Fruit fly (Drosophila melanogaster) whole organism, wandering third instar larva: ENCODE measurements around the gene mura.
A peak's percentile ranks its signal among the peaks of the same experiment; 100 is the strongest.

Experiments used
- Abd-B ChIP-seq: fragments of >200 bp; optimal IDR thresholded peaks from 2 replicates; lab custom pipeline; 2017; ENCODE audit warnings: missing biosample characterization, missing genetic modification characterization
- CG32264 ChIP-seq: fragments of 200-800 bp; sonication (Bioruptor generic); optimal IDR thresholded peaks from 2 replicates; lab custom pipeline; 2016; ENCODE audit warnings: missing biosample characterization, missing genetic modification characterization
- CG9705 ChIP-seq: fragments of 200-800 bp; sonication (Bioruptor generic); optimal IDR thresholded peaks from 2 replicates; lab custom pipeline; 2018; ENCODE audit warnings: missing biosample characterization, mild to moderate bottlenecking, missing genetic modification characterization
- CrebA ChIP-seq: fragments of 200-800 bp; sonication (Bioruptor generic); optimal IDR thresholded peaks from 2 replicates; lab custom pipeline; 2016; ENCODE audit warnings: missing biosample characterization, mild to moderate bottlenecking, missing genetic modification characterization, borderline replicate concordance
- Dfd ChIP-seq: fragments of >200 bp; optimal IDR thresholded peaks from 2 replicates; lab custom pipeline; 2017; ENCODE audit warnings: missing biosample characterization, missing genetic modification characterization
- Dif ChIP-seq: fragments of 200-275, 200-300 bp; sonication (Bioruptor generic); optimal IDR thresholded peaks from 2 replicates; lab custom pipeline; 2018; ENCODE audit warnings: missing biosample characterization, missing genetic modification characterization; ENCODE audit not compliant: partially characterized antibody
- GATAd ChIP-seq: sonication (Bioruptor generic); optimal IDR thresholded peaks from 2 replicates; lab custom pipeline; 2016; ENCODE audit warnings: missing biosample characterization, missing genetic modification characterization
- HLH106 ChIP-seq: fragments of 200-800 bp; optimal IDR thresholded peaks from 3 replicates; lab custom pipeline; 2019; ENCODE audit warnings: missing biosample characterization, mild to moderate bottlenecking, missing genetic modification characterization, moderate library complexity
- Hnf4 ChIP-seq: fragments of 200-800 bp; sonication (Bioruptor generic); optimal IDR thresholded peaks from 2 replicates; lab custom pipeline; 2016; ENCODE audit warnings: missing biosample characterization, mild to moderate bottlenecking, missing genetic modification characterization
- Hr78 ChIP-seq: fragments of >200 bp; optimal IDR thresholded peaks from 2 replicates; lab custom pipeline; 2017; ENCODE audit warnings: missing biosample characterization, missing genetic modification characterization
- Hr83 ChIP-seq: fragments of 200-300 bp; sonication (Bioruptor generic); optimal IDR thresholded peaks from 2 replicates; lab custom pipeline; 2016; ENCODE audit warnings: missing biosample characterization, mild to moderate bottlenecking, missing genetic modification characterization, moderate library complexity; ENCODE audit not compliant: poor library complexity, severe bottlenecking
- Jra ChIP-seq: sonication (Bioruptor generic); optimal IDR thresholded peaks from 2 replicates; lab custom pipeline; 2016; ENCODE audit warnings: missing biosample characterization, missing genetic modification characterization
- Mio ChIP-seq: sonication (Bioruptor generic); optimal IDR thresholded peaks from 2 replicates; lab custom pipeline; 2016; ENCODE audit warnings: missing biosample characterization, missing genetic modification characterization
- Myc ChIP-seq: fragments of >200 bp; optimal IDR thresholded peaks from 2 replicates; lab custom pipeline; 2017
- N ChIP-seq: fragments of >200 bp; optimal IDR thresholded peaks from 2 replicates; lab custom pipeline; 2018; ENCODE audit warnings: missing biosample characterization, missing external identifiers, missing genetic modification characterization
- OdsH ChIP-seq: fragments of 200-800 bp; sonication (Bioruptor generic); optimal IDR thresholded peaks from 2 replicates; lab custom pipeline; 2016; ENCODE audit warnings: missing biosample characterization, mild to moderate bottlenecking, missing genetic modification characterization
- Rel ChIP-seq, 2 experiments: fragments of 200-800 bp; sonication (Bioruptor generic) in 1 of 2; optimal IDR thresholded peaks; 2 replicates in 1 of 2; 3 replicates in 1 of 2; lab custom pipeline; 2016 to 2019; ENCODE audit warnings: mild to moderate bottlenecking in 2 of 2, missing biosample characterization in 2 of 2, missing genetic modification characterization in 2 of 2, moderate library complexity in 1 of 2
- Sp1 ChIP-seq: fragments of 200-800 bp; sonication (Bioruptor generic); optimal IDR thresholded peaks from 3 replicates; lab custom pipeline; 2019; ENCODE audit warnings: missing biosample characterization, mild to moderate bottlenecking, missing genetic modification characterization, moderate library complexity
- Vsx2 ChIP-seq: fragments of 200-300, 225-300 bp; sonication (Bioruptor generic); optimal IDR thresholded peaks from 2 replicates; lab custom pipeline; 2018; ENCODE audit warnings: missing biosample characterization, missing genetic modification characterization; ENCODE audit not compliant: partially characterized antibody
- br ChIP-seq: fragments of 200-800 bp; sonication (Bioruptor generic); optimal IDR thresholded peaks from 2 replicates; lab custom pipeline; 2016; ENCODE audit warnings: missing biosample characterization, missing genetic modification characterization
- brk ChIP-seq: fragments of 200-800 bp; sonication (Bioruptor generic); optimal IDR thresholded peaks from 2 replicates; lab custom pipeline; 2016; ENCODE audit warnings: missing biosample characterization, mild to moderate bottlenecking, missing genetic modification characterization
- dl ChIP-seq, 2 experiments: fragments of 175-275, 200-275 bp in 1 of 2; fragments of 200-275 bp in 1 of 2; sonication (Bioruptor generic); optimal IDR thresholded peaks; lab custom pipeline; 2018; ENCODE audit warnings: mild to moderate bottlenecking in 2 of 2, missing biosample characterization in 2 of 2, missing genetic modification characterization in 2 of 2, moderate library complexity in 2 of 2; ENCODE audit not compliant: partially characterized antibody in 2 of 2, insufficient read depth in 1 of 2
- dmrt93B ChIP-seq: fragments of 200-800 bp; sonication (Bioruptor generic); optimal IDR thresholded peaks from 2 replicates; lab custom pipeline; 2018; ENCODE audit warnings: missing biosample characterization, mild to moderate bottlenecking, missing genetic modification characterization
- dsf ChIP-seq: sonication (Bioruptor generic); optimal IDR thresholded peaks from 2 replicates; lab custom pipeline; 2016; ENCODE audit warnings: missing biosample characterization, missing genetic modification characterization, borderline replicate concordance
- ey ChIP-seq: fragments of 200-800 bp; sonication (Bioruptor generic); optimal IDR thresholded peaks from 2 replicates; lab custom pipeline; 2016; ENCODE audit warnings: missing biosample characterization, missing genetic modification characterization
- foxo ChIP-seq, 2 experiments: fragments of 200-800 bp; sonication (Bioruptor generic); optimal IDR thresholded peaks; 2 replicates in 1 of 2; 3 replicates in 1 of 2; lab custom pipeline; 2016 to 2017; ENCODE audit warnings: missing biosample characterization in 2 of 2, missing genetic modification characterization in 2 of 2
- fru ChIP-seq: fragments of 200-800 bp; sonication (Bioruptor generic); optimal IDR thresholded peaks from 3 replicates; lab custom pipeline; 2016; ENCODE audit warnings: missing biosample characterization, mild to moderate bottlenecking, missing genetic modification characterization
- h ChIP-seq: fragments of 200-800 bp; sonication (Bioruptor generic); optimal IDR thresholded peaks from 3 replicates; lab custom pipeline; 2016; ENCODE audit warnings: missing biosample characterization, mild to moderate bottlenecking, missing genetic modification characterization
- jim ChIP-seq: fragments of 175-275, 200-325 bp; sonication (Bioruptor generic); optimal IDR thresholded peaks from 2 replicates; lab custom pipeline; 2016; ENCODE audit warnings: missing biosample characterization, mild to moderate bottlenecking, missing genetic modification characterization
- lola ChIP-seq: fragments of >200 bp; optimal IDR thresholded peaks from 2 replicates; lab custom pipeline; 2017; ENCODE audit warnings: missing biosample characterization, missing genetic modification characterization
- pan ChIP-seq: fragments of >200 bp; optimal IDR thresholded peaks from 2 replicates; lab custom pipeline; 2017
- psq ChIP-seq: fragments of 200-800 bp; sonication (Bioruptor generic); optimal IDR thresholded peaks from 3 replicates; lab custom pipeline; 2017; ENCODE audit warnings: missing biosample characterization, mild to moderate bottlenecking, missing genetic modification characterization, moderate library complexity
- rgr ChIP-seq: fragments of 200-800 bp; sonication (Bioruptor generic); optimal IDR thresholded peaks from 3 replicates; lab custom pipeline; 2016; ENCODE audit warnings: missing biosample characterization, mild to moderate bottlenecking, missing genetic modification characterization
- sage ChIP-seq: fragments of 200-800 bp; sonication (Bioruptor generic); optimal IDR thresholded peaks from 2 replicates; lab custom pipeline; 2016; ENCODE audit warnings: missing biosample characterization, mild to moderate bottlenecking, missing genetic modification characterization
- sv ChIP-seq: fragments of 200-800 bp; sonication (Bioruptor generic); optimal IDR thresholded peaks from 3 replicates; lab custom pipeline; 2016; ENCODE audit warnings: missing biosample characterization, missing genetic modification characterization
- tai ChIP-seq: sonication (Bioruptor generic); optimal IDR thresholded peaks from 2 replicates; lab custom pipeline; 2016; ENCODE audit warnings: missing biosample characterization, missing genetic modification characterization
- usp ChIP-seq: fragments of >200 bp; optimal IDR thresholded peaks from 2 replicates; lab custom pipeline; 2017; ENCODE audit warnings: missing biosample characterization, missing genetic modification characterization
- woc ChIP-seq: sonication (Bioruptor generic); optimal IDR thresholded peaks from 2 replicates; lab custom pipeline; 2016; ENCODE audit warnings: missing biosample characterization, mild to moderate bottlenecking, missing genetic modification characterization

The mura gene

dm6 chr3R:9512193-9513051 lies 39.2 kb downstream of the mura start:
- TF ChIP-seq Dif (GFP tag; lab: Kevin White, UChicago) (peak; percentile 29), fru (GFP tag; lab: Kevin White, UChicago) (no peak), dl (GFP tag; optimal IDR thresholded peaks at IDR 0.05; lab: Kevin White, UChicago; ENCODE audit: insufficient read depth in 1 of 2, partially characterized antibody in 2 of 2) (peak in 1 of 2 experiments; percentile 57)

dm6 chr3R:9510070-9510518 lies 41.5 kb downstream of the mura start, which contains the start of gene rump:
Gene rump (minus strand): TSS chr3R:9510324.
- TF ChIP-seq fru (GFP tag; lab: Kevin White, UChicago) (no peak), Hr83 (GFP tag; lab: Kevin White, UChicago) (peak; percentile 79), br (GFP tag; lab: Kevin White, UChicago) (no peak), dsf (GFP tag; lab: Kevin White, UChicago) (peak; percentile 15), usp (GFP tag; lab: Kevin White, UChicago) (no peak), Dfd (GFP tag; lab: Kevin White, UChicago) (no peak), HLH106 (tag; lab: Kevin White, UChicago) (no peak), pan (lab: Kevin White, UChicago) (no peak), sv (no peak), Abd-B (GFP tag; lab: Kevin White, UChicago) (no peak), Sp1 (GFP tag; lab: Kevin White, UChicago) (peak; percentile 3), woc (GFP tag; lab: Kevin White, UChicago) (peak; percentile 18), psq (GFP tag; lab: Kevin White, UChicago) (no peak), Hr78 (GFP tag; lab: Kevin White, UChicago) (no peak), dmrt93B (GFP tag; lab: Kevin White, UChicago) (no peak), Jra (peak; percentile 49), lola (GFP tag; lab: Kevin White, UChicago) (no peak), sage (peak; percentile 59), Rel (GFP tag; optimal IDR thresholded peaks at IDR 0.05; lab: Kevin White, UChicago) (no peak), Rel (tag; optimal IDR thresholded peaks at IDR 0.05; lab: Kevin White, UChicago) (peak; percentile 41), CG9705 (GFP tag; lab: Kevin White, UChicago) (no peak), CG32264 (no peak), N (no peak), ey (GFP tag; lab: Kevin White, UChicago) (no peak), Hnf4 (GFP tag; lab: Kevin White, UChicago) (peak; percentile 57), Dif (GFP tag; lab: Kevin White, UChicago) (peak; percentile 24), brk (GFP tag; lab: Kevin White, UChicago) (peak; percentile 83), Myc (lab: Kevin White, UChicago) (peak; percentile 79), Vsx2 (GFP tag; lab: Kevin White, UChicago) (no peak), rgr (peak; percentile 65), h (GFP tag; lab: Kevin White, UChicago) (peak; percentile 17), foxo (GFP tag; optimal IDR thresholded peaks at IDR 0.05; lab: Kevin White, UChicago) (no peak), CrebA (GFP tag; lab: Kevin White, UChicago) (no peak), GATAd (GFP tag; lab: Kevin White, UChicago) (no peak), jim (GFP tag; lab: Kevin White, UChicago) (no peak), OdsH (GFP tag; lab: Kevin White, UChicago) (no peak), tai (peak; percentile 81), Mio (GFP tag; lab: Kevin White, UChicago) (no peak), dl (GFP tag; optimal IDR thresholded peaks at IDR 0.05; lab: Kevin White, UChicago; ENCODE audit: insufficient read depth in 1 of 2, partially characterized antibody in 2 of 2) (no peak)
